Worm (Caenorhabditis elegans) whole organism, L1 larva: ENCODE data around the gene pgp-4.

Source experiments
- C04F5.9 ChIP-seq: sonication (generic microtip); optimal IDR thresholded peaks from 2 replicates; lab custom pipeline; 2016; ENCODE audit warnings: missing genetic modification characterization, missing compliant biosample characterization
- C16A3.4 ChIP-seq: fragments of 150-350 bp; optimal IDR thresholded peaks from 2 replicates; lab custom pipeline; 2014; ENCODE audit warnings: missing biosample characterization, missing genetic modification characterization
- F16B12.6 ChIP-seq: fragments of 150-350 bp; optimal IDR thresholded peaks from 2 replicates; lab custom pipeline; 2014; ENCODE audit warnings: missing biosample characterization, missing genetic modification characterization
- aha-1 ChIP-seq: fragments of 150-350 bp; optimal IDR thresholded peaks from 2 replicates; lab custom pipeline; 2014; ENCODE audit warnings: missing biosample characterization, missing genetic modification characterization
- ama-1 ChIP-seq: fragments of 150-350 bp; optimal IDR thresholded peaks from 2 replicates; lab custom pipeline; 2014
- blmp-1 ChIP-seq: fragments of 150-350 bp; optimal IDR thresholded peaks from 2 replicates; lab custom pipeline; 2014; ENCODE audit warnings: missing biosample characterization, missing genetic modification characterization
- ceh-63 ChIP-seq: fragments of 200-800 bp; sonication (Bioruptor generic); optimal IDR thresholded peaks from 2 replicates; lab custom pipeline; 2018; ENCODE audit warnings: mild to moderate bottlenecking, missing genetic modification characterization, missing compliant biosample characterization
- ceh-8 ChIP-seq: fragments of 200-800 bp; sonication (Bioruptor generic); optimal IDR thresholded peaks from 2 replicates; lab custom pipeline; 2018; ENCODE audit warnings: mild to moderate bottlenecking, missing genetic modification characterization, moderate library complexity, missing compliant biosample characterization
- ceh-82 ChIP-seq, 3 experiments: fragments of 150-350 bp in 1 of 3; sonication (generic microtip) in 2 of 3; optimal IDR thresholded peaks; 2 replicates each; lab custom pipeline; 2014 to 2017; ENCODE audit warnings: missing biosample characterization in 3 of 3, missing genetic modification characterization in 3 of 3
- ces-1 ChIP-seq: fragments of 150-350 bp; optimal IDR thresholded peaks from 2 replicates; lab custom pipeline; 2014; ENCODE audit warnings: missing biosample characterization, missing genetic modification reagents, missing genetic modification characterization
- dpl-1 ChIP-seq, 3 experiments: fragments of 150-350 bp in 2 of 3; sonication (generic microtip) in 1 of 3; optimal IDR thresholded peaks; 2 replicates each; lab custom pipeline; 2014 to 2017; ENCODE audit warnings: missing biosample characterization in 3 of 3, missing genetic modification characterization in 3 of 3, missing genetic modification reagents in 3 of 3
- dsc-1 ChIP-seq: sonication (generic microtip); optimal IDR thresholded peaks from 2 replicates; lab custom pipeline; 2016; ENCODE audit warnings: mild to moderate bottlenecking, missing genetic modification characterization, missing compliant biosample characterization
- egl-13 ChIP-seq: sonication (generic microtip); optimal IDR thresholded peaks from 2 replicates; lab custom pipeline; 2016; ENCODE audit warnings: missing genotype, missing genetic modification reagents, missing genetic modification characterization, missing compliant biosample characterization
- egl-27 ChIP-seq, 2 experiments: fragments of 150-350 bp in 1 of 2; sonication (generic microtip); optimal IDR thresholded peaks; 3 replicates each; lab custom pipeline; 2017 to 2018; ENCODE audit warnings: missing biosample characterization in 2 of 2, missing genetic modification characterization in 2 of 2, missing genetic modification reagents in 2 of 2
- elt-3 ChIP-seq, 6 experiments: fragments of 150-350 bp in 1 of 6; sonication (generic microtip); optimal IDR thresholded peaks; 2 replicates each; lab custom pipeline; 2017 to 2018; ENCODE audit warnings: missing biosample characterization in 6 of 6, missing genetic modification characterization in 6 of 6, inconsistent platforms in 1 of 6
- fkh-10 ChIP-seq: sonication (generic microtip); optimal IDR thresholded peaks from 2 replicates; lab custom pipeline; 2017; ENCODE audit warnings: missing biosample characterization, missing genetic modification reagents, missing genetic modification characterization
- fkh-4 ChIP-seq: sonication (generic microtip); optimal IDR thresholded peaks from 2 replicates; lab custom pipeline; 2016; ENCODE audit warnings: missing compliant biosample characterization, missing genetic modification characterization, borderline replicate concordance
- fkh-8 ChIP-seq: sonication (generic microtip); optimal IDR thresholded peaks from 2 replicates; lab custom pipeline; 2016; ENCODE audit warnings: mild to moderate bottlenecking, missing genetic modification characterization, missing compliant biosample characterization
- hlh-4 ChIP-seq: sonication (generic microtip); optimal IDR thresholded peaks from 2 replicates; lab custom pipeline; 2016; ENCODE audit warnings: mild to moderate bottlenecking, missing genetic modification characterization, missing compliant biosample characterization
- hpl-2 ChIP-seq: fragments of 150-350 bp; optimal IDR thresholded peaks from 2 replicates; lab custom pipeline; 2014; ENCODE audit warnings: missing biosample characterization, missing genetic modification reagents, missing genetic modification characterization
- irx-1 ChIP-seq: sonication (generic microtip); optimal IDR thresholded peaks from 2 replicates; lab custom pipeline; 2016; ENCODE audit warnings: missing genetic modification characterization, missing compliant biosample characterization
- isw-1 ChIP-seq: fragments of 200-800 bp; sonication (Bioruptor generic); IDR thresholded peaks from 2 replicates; pipeline ENCODE4 v1.3.6; 2022; ENCODE audit warnings: missing genetic modification characterization, missing compliant biosample characterization
- jun-1 ChIP-seq: fragments of 150-350 bp; optimal IDR thresholded peaks from 2 replicates; lab custom pipeline; 2014; ENCODE audit warnings: missing biosample characterization, missing genetic modification reagents, missing genetic modification characterization
- lin-13 ChIP-seq: fragments of 150-350 bp; optimal IDR thresholded peaks from 2 replicates; lab custom pipeline; 2014; ENCODE audit warnings: missing biosample characterization, missing genetic modification reagents, missing genetic modification characterization
- lin-14 ChIP-seq: fragments of 200-800 bp; sonication (Bioruptor generic); optimal IDR thresholded peaks from 2 replicates; lab custom pipeline; 2018; ENCODE audit warnings: mild to moderate bottlenecking, missing genetic modification characterization, moderate library complexity, missing compliant biosample characterization
- lin-35 ChIP-seq, 2 experiments: fragments of 150-350 bp; optimal IDR thresholded peaks; 2 replicates each; lab custom pipeline; 2014; ENCODE audit warnings: missing biosample characterization in 2 of 2, missing genetic modification characterization in 2 of 2, missing genetic modification reagents in 2 of 2
- mef-2 ChIP-seq: fragments of 150-350 bp; optimal IDR thresholded peaks from 2 replicates; lab custom pipeline; 2014; ENCODE audit warnings: missing biosample characterization, missing genetic modification characterization
- mep-1 ChIP-seq: fragments of 150-350 bp; optimal IDR thresholded peaks from 2 replicates; lab custom pipeline; 2014; ENCODE audit warnings: missing biosample characterization, missing genetic modification characterization
- nhr-19 ChIP-seq: fragments of 200-800 bp; sonication (Bioruptor generic); conservative IDR thresholded peaks from 2 replicates; pipeline ENCODE4 v1.3.6; 2022; ENCODE audit warnings: missing genetic modification characterization, missing compliant biosample characterization
- nhr-237 ChIP-seq: fragments of 150-350 bp; optimal IDR thresholded peaks from 2 replicates; lab custom pipeline; 2014; ENCODE audit warnings: missing biosample characterization, missing genetic modification characterization
- nhr-28 ChIP-seq: fragments of 150-350 bp; optimal IDR thresholded peaks from 2 replicates; lab custom pipeline; 2014; ENCODE audit warnings: missing biosample characterization, missing genetic modification characterization
- nhr-47 ChIP-seq: sonication (generic microtip); optimal IDR thresholded peaks from 2 replicates; lab custom pipeline; 2016; ENCODE audit warnings: mild to moderate bottlenecking, missing genetic modification characterization, moderate library complexity, missing compliant biosample characterization
- nhr-71 ChIP-seq: sonication (generic microtip); optimal IDR thresholded peaks from 2 replicates; lab custom pipeline; 2016; ENCODE audit warnings: mild to moderate bottlenecking, missing genetic modification characterization, moderate library complexity, missing compliant biosample characterization
- nhr-76 ChIP-seq: sonication (generic microtip); optimal IDR thresholded peaks from 2 replicates; lab custom pipeline; 2017; ENCODE audit warnings: missing biosample characterization, missing genetic modification characterization
- nhr-77 ChIP-seq: fragments of 150-350 bp; optimal IDR thresholded peaks from 2 replicates; lab custom pipeline; 2014; ENCODE audit warnings: missing biosample characterization, missing genetic modification characterization
- nhr-85 ChIP-seq: sonication (generic microtip); peaks from one replicate; lab custom pipeline; 2016; ENCODE audit warnings: missing genetic modification characterization, inconsistent platforms, missing compliant biosample characterization
- pag-3 ChIP-seq: sonication (generic microtip); optimal IDR thresholded peaks from 2 replicates; lab custom pipeline; 2017; ENCODE audit warnings: missing genetic modification characterization, mild to moderate bottlenecking, missing compliant biosample characterization, antibody characterized with exemption, borderline replicate concordance; ENCODE audit not compliant: insufficient read depth
- snpc-4 ChIP-seq: fragments of 150-350 bp; optimal IDR thresholded peaks from 2 replicates; lab custom pipeline; 2014; ENCODE audit warnings: missing biosample characterization, missing genetic modification characterization
- snu-23 ChIP-seq: sonication (generic microtip); optimal IDR thresholded peaks from 2 replicates; lab custom pipeline; 2016; ENCODE audit warnings: missing genetic modification characterization, missing compliant biosample characterization
- sup-37 ChIP-seq: fragments of 200-800 bp; sonication (Bioruptor generic); optimal IDR thresholded peaks from 2 replicates; lab custom pipeline; 2018; ENCODE audit warnings: mild to moderate bottlenecking, missing genetic modification characterization, missing compliant biosample characterization
- swsn-7 ChIP-seq: sonication (generic microtip); optimal IDR thresholded peaks from 2 replicates; lab custom pipeline; 2016; ENCODE audit warnings: missing genetic modification characterization, missing compliant biosample characterization
- unc-86 ChIP-seq: sonication (generic microtip); optimal IDR thresholded peaks from 2 replicates; lab custom pipeline; 2016; ENCODE audit warnings: missing genetic modification characterization, missing compliant biosample characterization
- unc-98 ChIP-seq: fragments of 200-800 bp; sonication (Bioruptor generic); IDR thresholded peaks from 2 replicates; pipeline ENCODE4 v1.3.6; 2022; ENCODE audit warnings: missing genetic modification characterization, missing compliant biosample characterization
- ztf-4 ChIP-seq: fragments of 150-350 bp; optimal IDR thresholded peaks from 2 replicates; lab custom pipeline; 2014; ENCODE audit warnings: missing biosample characterization, missing genetic modification characterization

pgp-4 gene

DNA sequence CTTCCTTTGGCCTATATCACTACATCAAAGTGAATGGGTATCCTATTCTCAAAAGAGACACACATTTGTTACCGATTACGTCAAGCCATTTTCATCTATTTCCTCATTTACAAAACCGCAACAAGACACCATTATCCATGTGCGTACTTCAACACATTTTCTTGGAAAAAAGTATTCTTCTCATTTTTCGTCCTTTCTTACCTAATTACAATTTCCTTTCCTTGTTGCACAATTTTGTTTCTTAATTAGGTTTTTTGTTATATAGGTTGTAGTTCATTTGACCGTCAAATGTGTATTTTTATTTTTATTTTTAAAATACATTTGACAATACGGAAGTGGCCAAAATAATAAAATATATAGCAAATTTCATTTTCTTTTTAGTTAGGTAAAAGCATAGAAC is 25.7 kb downstream of the pgp-4 start:
- TF ChIP-seq nhr-71 (peak; percentile 28), ceh-63 (GFP tag; lab: Kevin White, UChicago) (no peak), lin-35 (GFP tag; optimal IDR thresholded peaks at IDR 0.05; lab: Kevin White, UChicago) (no peak), lin-14 (peak; percentile 75), unc-98 (GFP tag; lab: Robert Waterston, UW) (no peak), fkh-8 (tag; lab: Kevin White, UChicago) (no peak), ceh-8 (GFP tag; lab: Kevin White, UChicago) (no peak), sup-37 (GFP tag; lab: Kevin White, UChicago) (no peak), nhr-237 (tag; lab: Kevin White, UChicago) (no peak), swsn-7 (tag; lab: Kevin White, UChicago) (no peak), hlh-4 (tag; lab: Kevin White, UChicago) (no peak), dsc-1 (peak; percentile 34), unc-86 (tag; lab: Kevin White, UChicago) (peak; percentile 13), C16A3.4 (tag; lab: Kevin White, UChicago) (no peak), egl-13 (tag; lab: Kevin White, UChicago) (no peak), nhr-28 (tag; lab: Kevin White, UChicago) (no peak), mep-1 (tag; lab: Kevin White, UChicago) (no peak), blmp-1 (tag; lab: Kevin White, UChicago) (peak; percentile 9), fkh-4 (tag; lab: Kevin White, UChicago) (no peak), isw-1 (GFP tag; lab: Robert Waterston, UW) (no peak), mef-2 (no peak), nhr-47 (tag; lab: Kevin White, UChicago) (no peak)

ce11 chrX:11384534-11385441 is 27.2 kb downstream of the pgp-4 start, which contains the start of the genes F08B12.11 and prmn-1:
F08B12.11 (plus strand) TSS chrX:11385054.
prmn-1 (plus strand) TSS chrX:11385084.
- TF ChIP-seq lin-14 (peak; percentile 24), blmp-1 (tag; lab: Kevin White, UChicago) (peak; percentile 56), snpc-4 (tag; lab: Kevin White, UChicago) (no peak), elt-3 (tag; optimal IDR thresholded peaks at IDR 0.05; lab: Kevin White, UChicago) (no peak)

DNA sequence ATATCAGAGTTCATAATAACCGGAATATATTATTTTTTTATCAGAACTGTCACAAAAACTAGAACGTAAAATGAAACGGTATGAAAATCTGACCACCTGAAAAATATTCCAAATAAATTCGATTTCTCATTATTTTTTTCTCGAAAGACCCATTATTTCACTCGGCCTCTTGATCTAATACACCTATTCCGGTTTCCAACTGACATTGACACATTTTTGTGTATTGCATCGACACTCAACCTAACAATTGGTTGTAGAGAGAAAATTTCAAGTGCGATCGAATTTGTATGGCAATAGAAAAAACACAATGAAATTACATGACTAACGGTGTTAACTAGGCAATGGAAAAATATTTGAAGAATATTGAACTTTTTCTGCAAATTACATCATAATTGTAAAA is 28.3 kb downstream of the pgp-4 start:
- no peak for TF ChIP-seq fkh-4 (tag; lab: Kevin White, UChicago)
- no peak for TF ChIP-seq hlh-4 (tag; lab: Kevin White, UChicago)
- TF ChIP-seq nhr-47 (tag; lab: Kevin White, UChicago): no peak
- TF ChIP-seq snpc-4 (tag; lab: Kevin White, UChicago): no peak
- TF ChIP-seq lin-14: peak; percentile 51
- TF ChIP-seq dpl-1 (GFP tag; optimal IDR thresholded peaks at IDR 0.05; lab: Kevin White, UChicago): no peak
- no peak for TF ChIP-seq egl-27 (tag; optimal IDR thresholded peaks at IDR 0.05; lab: Kevin White, UChicago)
- TF ChIP-seq C04F5.9: no peak
- no peak for TF ChIP-seq hpl-2 (GFP tag; lab: Kevin White, UChicago)
- no peak for TF ChIP-seq aha-1 (tag; lab: Kevin White, UChicago)
- TF ChIP-seq nhr-85 (tag; lab: Kevin White, UChicago): peak; percentile 83
- TF ChIP-seq isw-1 (GFP tag; lab: Robert Waterston, UW): no peak
- TF ChIP-seq blmp-1 (tag; lab: Kevin White, UChicago): no peak
- TF ChIP-seq ama-1 (lab: Kevin White, UChicago): no peak
- TF ChIP-seq nhr-77 (tag; lab: Kevin White, UChicago): no peak
- no peak for TF ChIP-seq nhr-237 (tag; lab: Kevin White, UChicago)
- no peak for TF ChIP-seq irx-1 (tag; lab: Kevin White, UChicago)

DNA sequence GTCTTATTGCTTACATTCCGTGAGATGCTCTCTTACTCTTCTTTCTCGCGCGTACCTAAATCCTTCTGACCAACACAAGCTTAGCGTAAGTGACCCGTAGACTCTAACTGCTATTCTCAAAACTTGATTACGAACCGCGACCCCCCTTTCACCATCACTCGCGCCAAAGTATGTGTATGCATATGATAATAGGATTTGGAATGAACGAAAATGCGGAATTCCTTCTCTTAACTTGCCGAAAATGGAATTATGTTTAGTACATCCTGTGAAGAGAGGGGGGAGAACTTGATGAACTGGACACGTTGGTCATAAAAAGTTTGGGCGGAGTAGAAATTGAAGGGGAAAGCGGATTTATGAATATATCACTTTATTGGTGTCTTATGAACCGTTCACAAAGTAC is 29.3 kb downstream of the pgp-4 start:
- TF ChIP-seq elt-3 (tag; optimal IDR thresholded peaks at IDR 0.05; lab: Kevin White, UChicago): no peak
- no peak for TF ChIP-seq swsn-7 (tag; lab: Kevin White, UChicago)
- TF ChIP-seq blmp-1 (tag; lab: Kevin White, UChicago): peak; percentile 35
- TF ChIP-seq pag-3: no peak
- TF ChIP-seq nhr-77 (tag; lab: Kevin White, UChicago): no peak
- TF ChIP-seq nhr-19: no peak
- TF ChIP-seq lin-13: no peak
- TF ChIP-seq nhr-76 (tag; lab: Kevin White, UChicago): no peak
- TF ChIP-seq hlh-4 (tag; lab: Kevin White, UChicago): no peak
- TF ChIP-seq fkh-10 (GFP tag; lab: Kevin White, UChicago): peak; percentile 97
- no peak for TF ChIP-seq ztf-4
- no peak for TF ChIP-seq F16B12.6 (tag; lab: Kevin White, UChicago)
- no peak for TF ChIP-seq aha-1 (tag; lab: Kevin White, UChicago)
- peak; percentile 39 for TF ChIP-seq ces-1 (GFP tag; lab: Kevin White, UChicago)
- TF ChIP-seq jun-1: no peak
- TF ChIP-seq snu-23: no peak
- TF ChIP-seq ceh-82 (tag; optimal IDR thresholded peaks at IDR 0.05; lab: Kevin White, UChicago): no peak
- TF ChIP-seq sup-37 (GFP tag; lab: Kevin White, UChicago): no peak
